Worm (Caenorhabditis elegans) whole organism, late embryonic: ENCODE data around the gene F36D3.16.
"Not testable (repeated sequence)": the region's sequence is repeated elsewhere in the genome, so short reads cannot be mapped to it uniquely, and the experiment has no call there.

Experiments
- C38D4.7 ChIP-seq: fragments of 200-800 bp; sonication (Bioruptor generic); optimal IDR thresholded peaks from 2 replicates; lab custom pipeline; 2018; ENCODE audit warnings: mild to moderate bottlenecking, missing genetic modification characterization, moderate library complexity, missing compliant biosample characterization
- F13H6.1 ChIP-seq: sonication (generic microtip); optimal IDR thresholded peaks from 2 replicates; lab custom pipeline; 2016; ENCODE audit warnings: missing genetic modification characterization, missing compliant biosample characterization
- K09A11.1 ChIP-seq: sonication (generic microtip); optimal IDR thresholded peaks from 2 replicates; lab custom pipeline; 2017; ENCODE audit warnings: antibody characterized with exemption, mild to moderate bottlenecking, missing genetic modification characterization, missing compliant biosample characterization; ENCODE audit not compliant: insufficient read depth
- ahr-1 ChIP-seq: sonication (generic microtip); optimal IDR thresholded peaks from 2 replicates; lab custom pipeline; 2016; ENCODE audit warnings: missing genetic modification characterization, missing compliant biosample characterization
- ama-1 ChIP-seq: fragments of 150-350 bp; optimal IDR thresholded peaks from 2 replicates; lab custom pipeline; 2014
- ceh-14 ChIP-seq: sonication (generic microtip); optimal IDR thresholded peaks from 2 replicates; lab custom pipeline; 2016; ENCODE audit warnings: missing genotype, missing genetic modification characterization, missing compliant biosample characterization
- ceh-19 ChIP-seq: fragments of 200-800 bp; sonication (Bioruptor generic); optimal IDR thresholded peaks from 2 replicates; lab custom pipeline; 2018; ENCODE audit warnings: mild to moderate bottlenecking, missing genetic modification characterization, missing compliant biosample characterization
- ceh-22 ChIP-seq: sonication (generic microtip); optimal IDR thresholded peaks from 2 replicates; lab custom pipeline; 2017; ENCODE audit warnings: missing biosample characterization, missing genetic modification characterization
- ceh-45 ChIP-seq: fragments of 200-800 bp; sonication (Bioruptor generic); IDR thresholded peaks from 2 replicates; pipeline ENCODE4 v1.3.6; 2022; ENCODE audit warnings: missing genetic modification reagents, missing genetic modification characterization, missing compliant biosample characterization
- ceh-9 ChIP-seq: sonication (generic microtip); optimal IDR thresholded peaks from 2 replicates; lab custom pipeline; 2016; ENCODE audit warnings: mild to moderate bottlenecking, missing genetic modification characterization, inconsistent platforms, missing compliant biosample characterization
- che-1 ChIP-seq: sonication (generic microtip); optimal IDR thresholded peaks from 2 replicates; lab custom pipeline; 2016; ENCODE audit warnings: mild to moderate bottlenecking, missing genetic modification characterization, missing compliant biosample characterization
- elt-2 ChIP-seq: sonication (generic microtip); optimal IDR thresholded peaks from 2 replicates; lab custom pipeline; 2016; ENCODE audit warnings: missing genetic modification reagents, missing genetic modification characterization, missing compliant biosample characterization
- elt-4 ChIP-seq: sonication (generic microtip); optimal IDR thresholded peaks from 2 replicates; lab custom pipeline; 2016; ENCODE audit warnings: missing genetic modification characterization, missing compliant biosample characterization
- fkh-6 ChIP-seq: sonication (generic microtip); optimal IDR thresholded peaks from 2 replicates; lab custom pipeline; 2016; ENCODE audit warnings: missing genetic modification characterization, missing compliant biosample characterization
- hlh-13 ChIP-seq: fragments of 200-800 bp; sonication (Bioruptor generic); optimal IDR thresholded peaks from 2 replicates; lab custom pipeline; 2018; ENCODE audit warnings: mild to moderate bottlenecking, missing genetic modification characterization, missing compliant biosample characterization
- hlh-30 ChIP-seq: sonication (generic microtip); optimal IDR thresholded peaks from 2 replicates; lab custom pipeline; 2017; ENCODE audit warnings: antibody characterized with exemption, missing genetic modification characterization, missing compliant biosample characterization; ENCODE audit not compliant: insufficient read depth
- hlh-6 ChIP-seq: sonication (generic microtip); optimal IDR thresholded peaks from 2 replicates; lab custom pipeline; 2016; ENCODE audit warnings: missing genotype, missing genetic modification characterization, missing compliant biosample characterization
- hlh-8 ChIP-seq: sonication (generic microtip); optimal IDR thresholded peaks from 2 replicates; lab custom pipeline; 2016; ENCODE audit warnings: missing genotype, missing genetic modification characterization, missing compliant biosample characterization
- lim-6 ChIP-seq: sonication (generic microtip); optimal IDR thresholded peaks from 2 replicates; lab custom pipeline; 2016; ENCODE audit warnings: missing genetic modification characterization, missing compliant biosample characterization
- lin-11 ChIP-seq: fragments of 200-800 bp; sonication (Bioruptor generic); optimal IDR thresholded peaks from 2 replicates; lab custom pipeline; 2018; ENCODE audit warnings: mild to moderate bottlenecking, missing genetic modification characterization, missing compliant biosample characterization
- mec-3 ChIP-seq: sonication (generic microtip); optimal IDR thresholded peaks from 2 replicates; lab custom pipeline; 2016; ENCODE audit warnings: borderline replicate concordance, missing genetic modification characterization, missing compliant biosample characterization
- nhr-11 ChIP-seq: fragments of 150-350 bp; optimal IDR thresholded peaks from 2 replicates; lab custom pipeline; 2014; ENCODE audit warnings: missing biosample characterization, missing genetic modification characterization
- nhr-232 ChIP-seq: sonication (generic microtip); optimal IDR thresholded peaks from 2 replicates; lab custom pipeline; 2016; ENCODE audit warnings: missing genetic modification characterization, missing compliant biosample characterization
- npax-4 ChIP-seq: sonication (generic microtip); optimal IDR thresholded peaks from 2 replicates; lab custom pipeline; 2016; ENCODE audit warnings: missing genetic modification characterization, missing compliant biosample characterization
- odd-2 ChIP-seq: sonication (generic microtip); optimal IDR thresholded peaks from 2 replicates; lab custom pipeline; 2017; ENCODE audit warnings: antibody characterized with exemption, mild to moderate bottlenecking, missing genetic modification characterization, missing compliant biosample characterization
- pag-3 ChIP-seq: sonication (generic microtip); optimal IDR thresholded peaks from 2 replicates; lab custom pipeline; 2016; ENCODE audit warnings: missing compliant biosample characterization, missing genetic modification characterization, borderline replicate concordance
- pat-9 ChIP-seq: fragments of 200-800 bp; sonication (Bioruptor generic); optimal IDR thresholded peaks from 2 replicates; lab custom pipeline; 2018; ENCODE audit warnings: mild to moderate bottlenecking, missing genetic modification characterization, moderate library complexity, missing compliant biosample characterization
- pha-2 ChIP-seq: sonication (generic microtip); optimal IDR thresholded peaks from 2 replicates; lab custom pipeline; 2017; ENCODE audit warnings: mild to moderate bottlenecking, missing genetic modification characterization, missing compliant biosample characterization
- pha-4 ChIP-seq: fragments of 150-350 bp; optimal IDR thresholded peaks from 2 replicates; lab custom pipeline; 2018; ENCODE audit warnings: missing biosample characterization, missing genetic modification reagents, missing genetic modification characterization
- pqm-1 ChIP-seq: sonication (generic microtip); optimal IDR thresholded peaks from 2 replicates; lab custom pipeline; 2016; ENCODE audit warnings: missing genetic modification characterization, missing compliant biosample characterization
- rnt-1 ChIP-seq: sonication (generic microtip); optimal IDR thresholded peaks from 2 replicates; lab custom pipeline; 2016; ENCODE audit warnings: missing genetic modification characterization, missing compliant biosample characterization
- sox-2 ChIP-seq: fragments of 200-800 bp; sonication (Bioruptor generic); IDR thresholded peaks from 2 replicates; pipeline ENCODE4 v1.3.6; 2022; ENCODE audit warnings: missing genetic modification reagents, missing genetic modification characterization, missing compliant biosample characterization
- sox-4 ChIP-seq: sonication (generic microtip); optimal IDR thresholded peaks from 2 replicates; lab custom pipeline; 2017; ENCODE audit warnings: mild to moderate bottlenecking, missing genetic modification characterization, inconsistent platforms, missing compliant biosample characterization
- tbx-7 ChIP-seq: sonication (generic microtip); optimal IDR thresholded peaks from 2 replicates; lab custom pipeline; 2016; ENCODE audit warnings: missing genotype, missing genetic modification characterization, missing compliant biosample characterization
- unc-55 ChIP-seq: sonication (generic microtip); optimal IDR thresholded peaks from 2 replicates; lab custom pipeline; 2017; ENCODE audit warnings: missing biosample characterization, missing genetic modification reagents, missing genetic modification characterization
- zip-5 ChIP-seq: sonication (generic microtip); optimal IDR thresholded peaks from 2 replicates; lab custom pipeline; 2016; ENCODE audit warnings: missing genetic modification characterization, missing compliant biosample characterization

F36D3.16 gene

ce11 chrV:16506650-16507049 is 21.2 kb upstream of the F36D3.16 start:
- TF ChIP-seq sox-4 (tag; lab: Kevin White, UChicago) (no peak), nhr-232 (tag; lab: Kevin White, UChicago) (no peak), ceh-19 (GFP tag; lab: Kevin White, UChicago) (no peak), sox-2 (no peak), pag-3 (no peak), ceh-14 (no peak), hlh-8 (tag; lab: Kevin White, UChicago) (no peak), elt-4 (tag; lab: Kevin White, UChicago) (no peak), ama-1 (lab: Kevin White, UChicago) (no peak), hlh-30 (tag; lab: Kevin White, UChicago) (no peak)

ce11 chrV:16508667-16509066 is 19.2 kb upstream of the F36D3.16 start, which contains the start of gene srr-3:
Gene srr-3, minus strand, starts transcription at chrV:16508767.
- TF ChIP-seq ceh-9 (tag; lab: Kevin White, UChicago), result no peak
- TF ChIP-seq, all 69 proteins: peak for 0

- TF ChIP-seq lin-11, mec-3, pha-4 (tag; lab: Kevin White, UChicago): not testable (repeated sequence)
Measured at ce11 chrV:16515140-16515539, 12.8 kb upstream of the F36D3.16 start, which contains the start of gene F36D3.5. Gene F36D3.5, minus strand, starts transcription at chrV:16515240.

ce11 chrV:16517619-16518018 is 10.3 kb upstream of the F36D3.16 start, which contains the start of gene F36D3.4:
Gene F36D3.4, minus strand, starts transcription at chrV:16517719.
- TF ChIP-seq pag-3, result no peak
- TF ChIP-seq hlh-6 (tag; lab: Kevin White, UChicago), result no peak
- TF ChIP-seq ahr-1 (tag; lab: Kevin White, UChicago), result no peak
- TF ChIP-seq C38D4.7 (GFP tag; lab: Kevin White, UChicago), result no peak
- TF ChIP-seq hlh-13 (GFP tag; lab: Kevin White, UChicago), result no peak
- no peak for TF ChIP-seq pat-9
- TF ChIP-seq pha-2 (tag; lab: Kevin White, UChicago), result no peak
- TF ChIP-seq zip-5 (tag; lab: Kevin White, UChicago), result no peak
- no peak for TF ChIP-seq rnt-1 (tag; lab: Kevin White, UChicago)
- no peak for TF ChIP-seq lim-6
- no peak for TF ChIP-seq K09A11.1 (tag; lab: Kevin White, UChicago)

ce11 chrV:16522242-16522641 is 5.7 kb upstream of the F36D3.16 start, which contains the start of gene srw-34:
Gene srw-34, minus strand, starts transcription at chrV:16522342.
- no peak for TF ChIP-seq odd-2
- TF ChIP-seq rnt-1 (tag; lab: Kevin White, UChicago), result no peak
- TF ChIP-seq hlh-30 (tag; lab: Kevin White, UChicago), result no peak
- no peak for TF ChIP-seq F13H6.1 (tag; lab: Kevin White, UChicago)
- TF ChIP-seq tbx-7, result no peak
- no peak for TF ChIP-seq hlh-6 (tag; lab: Kevin White, UChicago)
- no peak for TF ChIP-seq che-1 (tag; lab: Kevin White, UChicago)
- TF ChIP-seq ceh-9 (tag; lab: Kevin White, UChicago), result no peak
- no peak for TF ChIP-seq pha-2 (tag; lab: Kevin White, UChicago)
- TF ChIP-seq unc-55 (GFP tag; lab: Kevin White, UChicago), result no peak

- no peak for TF ChIP-seq che-1 (tag; lab: Kevin White, UChicago)
- TF ChIP-seq npax-4, result no peak
- TF ChIP-seq fkh-6 (tag; lab: Kevin White, UChicago), result no peak
- no peak for TF ChIP-seq pqm-1 (tag; lab: Kevin White, UChicago)
- no peak for TF ChIP-seq pat-9
- TF ChIP-seq hlh-6 (tag; lab: Kevin White, UChicago), result no peak
- TF ChIP-seq ceh-45 (GFP tag; lab: Robert Waterston, UW), result no peak
- TF ChIP-seq hlh-13 (GFP tag; lab: Kevin White, UChicago), result no peak
- TF ChIP-seq hlh-8 (tag; lab: Kevin White, UChicago), result no peak
- TF ChIP-seq elt-2, result no peak
- TF ChIP-seq ceh-22, result no peak
- TF ChIP-seq lin-11 (tag; lab: Kevin White, UChicago), result no peak
- no peak for TF ChIP-seq nhr-11 (tag; lab: Kevin White, UChicago)
Measured at ce11 chrV:16526858-16527257, 1.0 kb upstream of the F36D3.16 start, which contains the start of gene F36D3.8. Gene F36D3.8, plus strand, starts transcription at chrV:16527158.
